Fruit fly (Drosophila melanogaster) ovary, adult (tissue): ENCODE measurements around the gene spict.

Source experiments
- CG17801 ChIP-seq: fragments of 200-800 bp; optimal IDR thresholded peaks from 2 replicates; lab custom pipeline; 2019; ENCODE audit warnings: missing biosample characterization, mild to moderate bottlenecking, missing genetic modification characterization, moderate library complexity; ENCODE audit not compliant: partially characterized antibody

Gene spict

DNA sequence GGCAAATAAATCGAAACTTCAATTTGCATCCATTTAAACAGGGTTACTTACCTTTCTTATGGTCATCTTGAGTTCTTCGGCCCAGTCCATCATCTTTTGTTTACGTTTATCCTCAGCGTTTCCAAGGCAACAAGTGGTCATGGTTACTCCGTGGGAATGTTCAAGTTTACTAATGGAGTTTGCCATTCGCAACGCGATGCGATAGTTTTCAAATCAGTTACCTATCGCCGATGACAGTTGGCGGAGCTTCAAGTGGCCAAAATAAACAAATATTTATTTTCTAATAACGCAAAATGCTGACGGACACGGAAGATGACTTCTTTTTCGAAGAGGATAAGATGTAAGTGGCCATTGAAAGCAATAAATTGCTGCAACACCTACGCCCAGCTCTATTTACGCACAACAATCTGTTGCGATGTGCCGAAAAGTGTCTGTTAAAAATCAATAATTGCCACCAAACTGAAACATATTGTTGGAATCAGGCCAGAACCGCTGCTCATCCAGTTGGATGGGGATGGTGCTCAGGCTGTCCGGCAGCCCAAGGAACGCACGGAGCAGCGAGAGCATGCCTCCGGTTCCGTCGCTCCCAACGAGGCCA lies 9.6 kb upstream of the spict start, which contains the start of the genes IFT43 and PICK1:
Gene IFT43 (minus strand): TSS at position 166 of the 598 bp plus-strand sequence.
Gene PICK1 (plus strand): TSS at position 211 of the 598 bp plus-strand sequence.
- no peak for TF ChIP-seq CG17801 (GFP tag; lab: Kevin White, UChicago)

DNA sequence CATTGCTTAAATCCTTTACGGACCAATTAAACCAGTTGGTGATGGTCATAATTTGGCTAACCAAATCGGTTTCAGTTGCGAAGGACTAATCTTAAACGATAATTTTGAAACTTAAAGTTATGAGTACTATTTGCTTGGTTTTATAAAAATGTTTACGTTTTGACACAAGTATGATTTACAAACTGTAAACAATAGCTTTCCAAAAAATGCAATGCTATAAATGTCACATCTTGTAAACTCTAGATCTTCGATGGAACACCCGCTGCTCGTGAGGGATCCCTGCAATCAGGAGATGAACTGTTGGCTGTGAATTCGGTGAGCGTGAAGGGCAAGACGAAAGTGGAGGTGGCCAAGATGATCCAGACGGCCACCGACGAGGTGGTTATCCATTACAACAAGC lies 7.3 kb upstream of the spict start, which contains the start of gene CG5781:
Gene CG5781 (minus strand): TSS at position 101 of the 400 bp plus-strand sequence.
- no peak for TF ChIP-seq CG17801 (GFP tag; lab: Kevin White, UChicago)

DNA sequence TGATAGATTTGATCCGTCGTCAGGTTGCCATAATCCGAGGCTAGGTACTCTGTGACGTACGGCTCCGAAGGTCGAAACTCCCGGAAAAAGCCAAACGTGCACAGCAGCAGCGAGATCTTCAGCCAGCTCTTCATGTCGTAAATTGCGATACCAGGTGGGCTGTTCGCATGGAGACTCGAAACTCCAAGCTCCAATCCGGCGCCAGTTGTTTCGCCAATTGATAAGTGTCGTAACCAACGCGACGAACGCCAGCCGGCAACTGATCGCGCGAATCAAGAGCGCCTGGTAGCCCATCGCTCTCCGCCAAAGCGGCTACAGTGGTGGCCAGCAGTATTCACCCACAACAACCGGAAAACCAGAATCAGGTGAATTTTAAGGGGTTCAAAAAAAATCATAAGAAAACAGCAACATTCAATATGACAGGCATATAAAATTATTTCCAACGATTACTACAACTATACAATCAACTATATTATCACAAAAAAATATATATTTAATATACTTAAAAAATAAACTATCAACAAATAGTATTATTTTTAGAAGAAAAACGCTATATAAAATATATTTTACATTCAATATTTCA lies 4.1 kb upstream of the spict start, which contains the start of gene CG17036:
Gene CG17036 (minus strand): TSS at position 366 of the 583 bp plus-strand sequence.
- peak; percentile 49 for TF ChIP-seq CG17801 (GFP tag; lab: Kevin White, UChicago)

DNA sequence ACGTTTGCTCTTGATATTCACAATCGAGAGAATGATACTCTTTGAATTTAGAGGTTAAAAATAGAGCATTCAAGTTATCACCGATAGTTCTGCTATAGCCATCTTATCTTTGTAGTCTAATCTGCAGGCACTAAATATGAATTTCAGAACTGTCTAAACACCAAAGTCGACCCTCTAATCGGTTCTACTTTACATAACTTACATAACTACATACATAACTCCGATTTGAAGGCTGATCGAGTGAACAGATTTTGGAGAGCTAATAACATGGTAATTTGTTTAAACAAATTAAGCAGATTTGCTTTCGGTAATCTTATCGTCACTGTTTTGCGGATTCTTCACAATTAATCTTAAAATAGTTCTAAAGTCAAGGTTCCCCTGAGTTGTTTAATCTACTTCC lies 3.0 kb upstream of the spict start:
- TF ChIP-seq CG17801 (GFP tag; lab: Kevin White, UChicago): no peak

DNA sequence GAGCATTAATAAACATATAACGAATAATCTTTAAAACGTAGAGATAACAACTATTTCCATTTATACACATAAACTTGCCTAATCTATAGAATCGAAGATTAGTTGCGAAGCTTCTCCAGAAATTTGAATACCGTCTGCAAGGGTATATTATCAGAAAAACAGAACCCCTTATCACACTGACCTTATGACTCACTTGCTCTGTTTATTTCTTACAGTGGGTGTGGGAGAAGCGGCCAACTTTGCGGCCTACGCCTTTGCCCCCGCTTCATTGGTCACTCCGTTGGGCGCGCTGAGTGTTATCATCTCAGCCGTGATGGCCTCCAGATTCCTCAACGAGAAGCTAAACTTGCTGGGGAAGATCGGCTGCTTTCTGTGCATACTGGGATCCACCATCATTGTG lies 851 bp downstream of the spict start:
- TF ChIP-seq CG17801 (GFP tag; lab: Kevin White, UChicago): no peak

DNA sequence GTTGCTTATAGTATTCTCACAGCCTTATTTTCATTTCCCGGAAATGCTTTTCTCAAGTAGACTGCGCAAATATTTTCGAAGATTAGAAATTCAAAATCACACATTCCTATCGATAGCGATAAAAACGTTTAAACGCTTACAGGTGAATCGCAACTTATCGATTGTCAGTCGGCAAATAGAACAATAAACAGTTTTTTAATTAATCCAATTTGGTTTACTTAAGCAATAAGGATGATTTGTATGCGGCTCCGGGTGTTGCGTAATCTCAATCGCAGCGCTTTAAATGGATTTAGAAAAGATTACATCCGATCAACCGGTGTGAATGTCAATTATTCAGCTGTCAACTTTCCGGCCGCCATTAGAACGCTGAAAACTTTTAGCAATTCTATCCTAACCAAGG lies 3.0 kb downstream of the spict start, which contains the start of the genes CG6180 and CG15484:
Gene CG6180 (plus strand): TSS at position 122 of the 400 bp plus-strand sequence.
Gene CG15484 (minus strand): TSS at position 172 of the 400 bp plus-strand sequence.
- peak; percentile 22 for TF ChIP-seq CG17801 (GFP tag; lab: Kevin White, UChicago)

DNA sequence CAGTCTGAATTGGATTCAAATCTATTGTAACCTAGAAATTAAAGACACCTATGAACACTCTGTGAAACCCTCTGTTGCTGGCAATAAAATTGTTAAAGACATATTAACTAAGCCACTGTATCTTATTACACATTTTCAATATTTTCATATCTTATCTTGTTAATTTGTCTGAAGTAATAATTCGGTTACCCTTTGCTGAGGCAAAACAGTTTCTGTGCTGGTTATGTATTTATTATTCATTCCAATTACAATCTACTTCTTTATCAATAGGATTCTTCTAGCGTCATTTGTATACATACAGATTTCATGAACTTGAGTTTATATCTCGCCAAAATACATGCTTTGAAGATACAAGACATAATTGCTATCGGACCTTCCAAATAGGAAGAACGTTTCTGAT lies 4.1 kb downstream of the spict start:
- no peak for TF ChIP-seq CG17801 (GFP tag; lab: Kevin White, UChicago)

DNA sequence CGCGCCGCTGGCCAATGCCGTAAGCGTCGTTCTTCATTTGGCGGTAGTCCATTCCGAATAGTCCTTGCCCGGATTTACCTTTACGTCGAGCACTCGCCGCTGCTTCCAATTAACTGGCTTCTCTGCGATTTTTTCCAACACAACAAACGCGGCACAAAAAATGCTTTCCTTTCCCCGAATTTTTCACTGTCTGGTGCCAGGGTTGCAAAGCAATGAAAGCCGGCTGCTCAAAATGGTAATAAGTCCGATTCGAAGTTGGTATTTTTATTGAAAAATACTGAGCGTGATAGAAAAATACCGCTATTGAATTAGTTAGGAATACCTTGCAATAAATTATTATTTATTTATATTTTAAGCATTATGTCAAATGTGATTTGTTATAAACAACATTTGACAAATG lies 7.7 kb downstream of the spict start:
- TF ChIP-seq CG17801 (GFP tag; lab: Kevin White, UChicago): peak; percentile 17

DNA sequence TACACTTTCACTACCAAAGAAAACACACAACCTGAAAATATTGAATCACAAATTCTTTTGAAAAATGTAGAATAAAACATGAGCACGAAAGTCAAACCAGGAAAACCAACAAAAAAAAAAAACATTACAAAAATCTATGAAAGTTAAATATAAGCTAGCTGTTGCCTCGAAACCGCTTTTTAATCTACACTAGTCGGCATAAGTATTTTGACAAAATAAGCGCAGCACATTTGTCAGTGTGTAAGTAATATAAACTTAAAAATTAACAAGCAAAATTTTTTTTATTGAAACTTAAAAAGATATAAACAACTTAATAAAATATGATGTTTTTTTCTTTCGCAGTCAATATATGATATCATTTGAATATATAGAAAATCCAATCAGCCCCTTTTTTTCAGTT lies 8.3 kb downstream of the spict start, which contains the start of gene CG5787:
Gene CG5787 (minus strand): TSS at position 101 of the 400 bp plus-strand sequence.
- TF ChIP-seq CG17801 (GFP tag; lab: Kevin White, UChicago): no peak

DNA sequence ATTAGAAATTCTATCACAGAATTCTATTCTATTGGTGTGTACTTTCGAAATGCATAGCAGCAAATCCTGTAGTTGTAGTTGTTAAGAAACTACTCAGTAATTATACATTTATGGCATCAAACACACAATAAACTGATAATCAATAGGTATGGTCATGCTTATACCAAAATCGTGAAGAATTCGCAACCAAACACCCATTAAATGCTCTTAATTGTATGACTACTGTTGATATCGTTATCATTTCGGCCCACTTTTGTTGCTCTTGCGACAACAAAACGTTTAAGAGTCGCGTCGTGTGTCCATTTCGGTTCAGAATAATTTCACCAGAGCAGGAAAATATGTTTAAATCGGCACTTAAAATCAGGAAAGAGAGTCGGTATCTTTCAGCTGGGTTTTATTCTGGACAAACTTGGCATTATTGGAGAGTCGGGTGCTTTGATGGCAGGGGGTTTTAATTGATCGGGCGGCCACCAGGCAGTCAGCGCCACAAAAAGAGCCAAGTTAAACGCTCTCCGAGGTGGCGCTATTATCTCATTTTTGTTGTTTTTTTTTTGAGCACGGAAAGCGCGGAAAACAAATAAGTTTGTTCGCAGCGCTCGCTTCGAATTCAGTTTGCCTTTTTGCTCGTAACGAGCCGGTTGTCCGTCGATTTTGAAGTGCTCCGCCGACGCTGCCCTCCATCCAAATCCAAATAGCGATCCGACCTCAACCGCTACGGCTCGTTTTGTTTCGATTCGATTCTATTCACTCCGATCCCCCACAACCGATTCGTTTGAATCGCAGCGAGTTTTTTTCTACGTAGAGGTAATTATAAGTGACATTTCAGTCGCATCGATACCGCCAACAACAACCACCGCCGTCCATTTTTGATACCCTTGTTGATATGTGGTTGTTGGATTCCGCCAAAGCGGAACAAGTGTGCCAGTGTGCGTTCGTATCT lies 14.2 kb downstream of the spict start, which contains the start of gene MRP:
Gene MRP (plus strand): TSS at position 609 of the 940 bp plus-strand sequence.
- TF ChIP-seq CG17801 (GFP tag; lab: Kevin White, UChicago): no peak

DNA sequence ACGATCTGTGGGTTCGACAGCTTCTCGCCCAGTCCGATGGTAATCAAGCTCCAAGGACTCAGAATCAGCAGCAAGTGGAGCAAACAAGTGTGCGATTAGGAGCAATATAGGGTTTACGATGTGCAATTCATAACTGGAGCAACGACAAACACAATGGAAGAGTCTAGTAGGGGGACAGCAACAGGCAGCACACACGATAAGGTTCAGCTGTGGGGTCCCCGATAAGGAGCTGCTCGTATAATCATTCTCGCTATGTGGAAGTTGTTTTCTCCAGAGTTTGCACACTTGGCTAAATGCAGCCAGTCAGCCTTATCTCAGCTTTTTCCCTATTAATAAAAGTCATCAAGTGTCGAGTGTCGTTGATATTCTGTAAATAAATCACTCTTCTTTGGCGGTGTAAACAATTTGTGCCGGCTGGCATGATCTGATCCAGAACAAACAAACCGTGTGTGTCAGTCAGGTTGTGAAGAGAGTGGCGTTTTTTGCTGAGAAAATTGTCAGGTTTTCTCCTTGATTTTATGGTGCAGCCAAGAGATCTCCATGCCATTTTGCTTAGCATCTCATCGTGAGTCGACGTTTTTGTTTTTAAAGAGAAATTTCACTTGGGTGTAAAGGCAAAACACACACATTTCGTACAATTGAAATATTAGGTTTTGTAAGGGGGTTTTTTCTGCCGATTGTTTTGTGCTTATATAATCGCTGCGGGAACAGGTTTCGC lies 15.3 kb downstream of the spict start:
- no peak for TF ChIP-seq CG17801 (GFP tag; lab: Kevin White, UChicago)

DNA sequence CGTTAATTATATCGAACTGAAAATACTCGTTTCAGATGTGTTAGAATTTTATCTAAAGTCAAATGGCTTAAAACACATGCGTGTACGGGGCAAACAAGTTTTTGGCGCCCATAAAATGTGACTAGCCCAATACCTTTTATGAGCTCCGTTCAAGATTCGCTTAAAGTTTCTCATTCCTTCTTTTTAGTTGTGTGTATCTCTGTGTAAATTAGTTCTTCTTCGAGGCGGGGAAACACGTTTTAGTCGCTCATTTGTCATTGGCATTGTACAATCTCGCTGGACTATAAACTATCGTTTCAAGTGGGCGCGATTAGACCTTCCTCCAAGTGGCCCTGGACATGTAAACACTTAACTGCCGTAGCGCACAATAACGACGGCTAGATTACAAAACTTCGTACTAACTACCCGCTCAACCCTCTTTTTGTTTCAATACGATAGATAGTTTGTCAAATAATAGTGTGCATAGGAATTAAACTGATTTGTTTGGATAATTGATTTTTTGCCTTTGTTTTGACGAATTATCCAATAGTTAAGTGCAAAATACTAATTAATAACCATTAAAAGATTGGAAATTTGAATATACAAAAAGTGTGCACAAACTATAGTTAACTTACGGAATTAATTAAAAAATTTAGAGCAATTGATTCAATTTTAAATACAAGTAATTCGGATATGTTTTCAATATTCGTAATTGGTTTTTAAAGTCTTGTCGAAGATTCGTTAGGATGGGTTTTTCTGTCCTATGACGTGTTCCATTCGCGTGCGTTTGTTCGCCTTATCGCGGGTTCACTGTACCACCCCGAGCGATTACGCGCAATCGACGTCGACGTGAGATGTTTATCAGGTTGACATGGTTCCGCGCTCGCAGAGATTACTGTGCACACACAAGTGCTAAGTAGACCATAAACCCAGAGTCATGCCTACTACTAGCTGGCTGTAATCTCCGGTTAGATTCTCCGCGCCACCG lies 16.2 kb downstream of the spict start:
- TF ChIP-seq CG17801 (GFP tag; lab: Kevin White, UChicago): no peak

DNA sequence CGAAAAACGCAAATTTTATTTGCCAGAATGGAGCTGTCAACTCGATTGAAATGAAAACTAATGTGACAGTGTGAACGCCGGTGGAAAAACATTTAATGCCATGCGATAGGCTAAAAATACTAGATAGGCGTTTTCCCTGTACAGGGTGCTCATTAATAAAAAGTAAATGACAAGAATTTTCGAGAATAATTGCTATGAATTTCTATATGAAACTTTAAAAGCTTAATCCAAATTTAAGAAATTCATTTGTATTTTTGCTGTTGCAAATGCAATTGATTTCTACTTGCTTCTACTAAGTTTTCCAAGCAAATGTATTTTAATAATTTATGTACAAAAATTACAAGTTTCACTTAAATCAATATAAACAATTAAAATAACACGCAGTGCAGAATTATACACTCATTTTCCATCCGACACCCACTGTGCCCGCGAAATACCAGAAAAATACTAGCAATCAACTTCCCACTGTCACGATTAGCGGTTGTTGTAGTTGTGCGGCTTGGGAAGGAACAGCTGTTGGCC lies 17.3 kb downstream of the spict start, which contains the start of gene Pih1D1:
Gene Pih1D1 (minus strand): TSS at position 50 of the 522 bp plus-strand sequence.
- peak; percentile 95 for TF ChIP-seq CG17801 (GFP tag; lab: Kevin White, UChicago)
